Worm (Caenorhabditis elegans) whole organism, late embryonic: Measurements from ENCODE around the gene K12D12.5.

Source experiments
- T23F11.4 ChIP-seq: fragments of 200-800 bp; sonication (Bioruptor generic); optimal IDR thresholded peaks from 2 replicates; lab custom pipeline; 2018; ENCODE audit warnings: mild to moderate bottlenecking, missing genetic modification characterization, missing compliant biosample characterization
- ceh-30 ChIP-seq: fragments of 150-350 bp; optimal IDR thresholded peaks from 2 replicates; lab custom pipeline; 2014; ENCODE audit warnings: missing biosample characterization, missing genetic modification characterization
- ceh-31 ChIP-seq: sonication (generic microtip); optimal IDR thresholded peaks from 2 replicates; lab custom pipeline; 2016; ENCODE audit warnings: missing genetic modification characterization, missing compliant biosample characterization
- dmd-4 ChIP-seq: sonication (generic microtip); optimal IDR thresholded peaks from 2 replicates; lab custom pipeline; 2016; ENCODE audit warnings: borderline replicate concordance, missing genetic modification characterization, missing compliant biosample characterization
- fkh-10 ChIP-seq: fragments of 150-350 bp; optimal IDR thresholded peaks from 2 replicates; lab custom pipeline; 2014; ENCODE audit warnings: missing biosample characterization, missing genetic modification reagents, missing genetic modification characterization
- pha-4 ChIP-seq: fragments of 150-350 bp; optimal IDR thresholded peaks from 2 replicates; lab custom pipeline; 2018; ENCODE audit warnings: missing biosample characterization, missing genetic modification reagents, missing genetic modification characterization
- pqm-1 ChIP-seq: sonication (generic microtip); optimal IDR thresholded peaks from 2 replicates; lab custom pipeline; 2016; ENCODE audit warnings: missing genetic modification characterization, missing compliant biosample characterization
- pros-1 ChIP-seq: fragments of 150-350 bp; optimal IDR thresholded peaks from 2 replicates; lab custom pipeline; 2014; ENCODE audit warnings: missing biosample characterization, missing genetic modification reagents, missing genetic modification characterization
- sox-2 ChIP-seq: fragments of 200-800 bp; sonication (Bioruptor generic); IDR thresholded peaks from 2 replicates; pipeline ENCODE4 v1.3.6; 2022; ENCODE audit warnings: missing genetic modification reagents, missing genetic modification characterization, missing compliant biosample characterization

DNA sequence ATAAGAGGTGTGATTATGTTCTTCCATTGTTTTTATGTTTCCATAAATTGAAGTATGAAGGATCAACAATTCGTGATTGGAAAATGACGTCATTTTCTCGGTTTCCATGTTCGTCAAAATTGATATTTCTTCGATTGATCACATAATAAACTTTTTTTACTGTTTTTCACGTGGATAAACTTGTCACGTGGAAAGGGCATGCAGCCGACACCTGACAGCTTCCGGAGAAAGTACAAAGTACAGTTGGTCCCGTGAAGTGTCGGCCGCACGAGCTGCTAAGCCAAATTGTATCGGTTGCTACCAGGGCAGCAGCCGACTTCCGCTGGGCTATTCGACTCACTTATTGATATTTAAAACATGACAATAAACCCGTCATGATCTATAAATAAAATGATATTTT, 19.2 kb upstream of the K12D12.5 start:
- TF ChIP-seq pha-4 (tag; lab: Kevin White, UChicago) (no peak), fkh-10 (no peak), pros-1 (tag; lab: Kevin White, UChicago) (no peak), pqm-1 (no peak), T23F11.4 (GFP tag; lab: Kevin White, UChicago) (no peak), ceh-31 (no peak), ceh-30 (tag; lab: Kevin White, UChicago) (no peak), sox-2 (GFP tag; lab: Robert Waterston, UW) (no peak), dmd-4 (no peak)
